Worm (Caenorhabditis elegans) whole organism, midembryonic: Measurements from ENCODE around the gene C35D10.10.

ENCODE experiments used
- cog-1 ChIP-seq: sonication (generic microtip); optimal IDR thresholded peaks from 2 replicates; lab custom pipeline; 2016; ENCODE audit warnings: missing genetic modification characterization, missing compliant biosample characterization
- flt-1 ChIP-seq: fragments of 200-800 bp; sonication (Bioruptor generic); IDR thresholded peaks from 2 replicates; pipeline ENCODE4 v1.3.6; 2022; ENCODE audit warnings: missing genetic modification characterization, missing compliant biosample characterization
- klf-2 ChIP-seq: fragments of 200-800 bp; sonication (Bioruptor generic); conservative IDR thresholded peaks from 2 replicates; pipeline ENCODE4 v1.3.6; 2022; ENCODE audit warnings: missing genetic modification reagents, missing genetic modification characterization, missing compliant biosample characterization
- ref-1 ChIP-seq: fragments of 200-800 bp; sonication (Bioruptor generic); conservative IDR thresholded peaks from 2 replicates; pipeline ENCODE4 v1.3.6; 2022; ENCODE audit warnings: missing genetic modification reagents, missing genetic modification characterization, missing compliant biosample characterization
- tab-1 ChIP-seq: fragments of 200-800 bp; sonication (Bioruptor generic); IDR thresholded peaks from 2 replicates; pipeline ENCODE4 v1.3.6; 2022; ENCODE audit warnings: missing genetic modification characterization, missing compliant biosample characterization
- ztf-29 ChIP-seq: fragments of 200-800 bp; sonication (Bioruptor generic); IDR thresholded peaks from 2 replicates; pipeline ENCODE4 v1.3.6; 2022; ENCODE audit warnings: missing genetic modification reagents, missing genetic modification characterization, missing compliant biosample characterization

DNA sequence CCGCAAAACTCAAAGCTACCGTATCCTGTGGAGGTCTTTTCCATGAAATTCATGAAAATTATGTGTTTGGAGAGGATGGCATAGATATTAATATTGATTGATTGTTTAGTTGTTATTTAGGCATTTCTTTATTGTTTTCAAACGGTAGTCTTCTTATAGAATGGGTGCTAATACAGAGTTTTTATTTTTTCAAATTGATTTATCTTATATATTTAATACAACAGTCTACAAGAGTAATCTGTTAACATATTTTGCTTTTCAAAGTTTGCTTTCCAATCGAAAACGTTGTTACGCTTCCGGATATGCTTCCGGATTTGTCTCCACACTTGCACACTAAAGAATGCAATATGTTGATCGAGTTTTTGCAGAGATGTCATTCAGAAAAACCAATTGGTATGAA lies 5.2 kb upstream of the C35D10.10 start, which contains the start of gene C35D10.17:
- TF ChIP-seq tab-1 (GFP tag; lab: Robert Waterston, UW) (no peak), flt-1 (GFP tag; lab: Robert Waterston, UW) (no peak), ztf-29 (no peak), klf-2 (GFP tag; lab: Robert Waterston, UW) (no peak), ref-1 (no peak), cog-1 (tag; lab: Kevin White, UChicago) (no peak)
